Worm (Caenorhabditis elegans) whole organism, late embryonic: ENCODE data around the gene spv-1.
A peak's percentile ranks its signal among the peaks of the same experiment; 100 is the strongest.

Experiments used
- C08G9.2 ChIP-seq: sonication (generic microtip); optimal IDR thresholded peaks from 2 replicates; lab custom pipeline; 2016; ENCODE audit warnings: mild to moderate bottlenecking, missing genetic modification characterization, moderate library complexity, missing compliant biosample characterization
- C38D4.7 ChIP-seq: fragments of 200-800 bp; sonication (Bioruptor generic); optimal IDR thresholded peaks from 2 replicates; lab custom pipeline; 2018; ENCODE audit warnings: mild to moderate bottlenecking, missing genetic modification characterization, moderate library complexity, missing compliant biosample characterization
- Y22D7AL.16 ChIP-seq: sonication (generic microtip); optimal IDR thresholded peaks from 2 replicates; lab custom pipeline; 2016; ENCODE audit warnings: missing genetic modification characterization, missing compliant biosample characterization
- ahr-1 ChIP-seq: sonication (generic microtip); optimal IDR thresholded peaks from 2 replicates; lab custom pipeline; 2016; ENCODE audit warnings: missing genetic modification characterization, missing compliant biosample characterization
- ama-1 ChIP-seq: fragments of 150-350 bp; optimal IDR thresholded peaks from 2 replicates; lab custom pipeline; 2014
- ceh-18 ChIP-seq: sonication (generic microtip); optimal IDR thresholded peaks from 2 replicates; lab custom pipeline; 2016; ENCODE audit warnings: missing genetic modification characterization, missing compliant biosample characterization
- ceh-19 ChIP-seq: fragments of 200-800 bp; sonication (Bioruptor generic); optimal IDR thresholded peaks from 2 replicates; lab custom pipeline; 2018; ENCODE audit warnings: mild to moderate bottlenecking, missing genetic modification characterization, missing compliant biosample characterization
- ceh-2 ChIP-seq: sonication (generic microtip); optimal IDR thresholded peaks from 2 replicates; lab custom pipeline; 2016; ENCODE audit warnings: missing genotype, missing genetic modification characterization, missing compliant biosample characterization
- ceh-22 ChIP-seq: sonication (generic microtip); optimal IDR thresholded peaks from 2 replicates; lab custom pipeline; 2017; ENCODE audit warnings: missing biosample characterization, missing genetic modification characterization
- ceh-31 ChIP-seq: sonication (generic microtip); optimal IDR thresholded peaks from 2 replicates; lab custom pipeline; 2016; ENCODE audit warnings: missing genetic modification characterization, missing compliant biosample characterization
- ceh-45 ChIP-seq: fragments of 200-800 bp; sonication (Bioruptor generic); IDR thresholded peaks from 2 replicates; pipeline ENCODE4 v1.3.6; 2022; ENCODE audit warnings: missing genetic modification reagents, missing genetic modification characterization, missing compliant biosample characterization
- ceh-9 ChIP-seq: sonication (generic microtip); optimal IDR thresholded peaks from 2 replicates; lab custom pipeline; 2016; ENCODE audit warnings: mild to moderate bottlenecking, missing genetic modification characterization, inconsistent platforms, missing compliant biosample characterization
- che-1 ChIP-seq: sonication (generic microtip); optimal IDR thresholded peaks from 2 replicates; lab custom pipeline; 2016; ENCODE audit warnings: mild to moderate bottlenecking, missing genetic modification characterization, missing compliant biosample characterization
- dmd-4 ChIP-seq: sonication (generic microtip); optimal IDR thresholded peaks from 2 replicates; lab custom pipeline; 2016; ENCODE audit warnings: borderline replicate concordance, missing genetic modification characterization, missing compliant biosample characterization
- elt-4 ChIP-seq: sonication (generic microtip); optimal IDR thresholded peaks from 2 replicates; lab custom pipeline; 2016; ENCODE audit warnings: missing genetic modification characterization, missing compliant biosample characterization
- ets-4 ChIP-seq: sonication (generic microtip); optimal IDR thresholded peaks from 2 replicates; lab custom pipeline; 2016; ENCODE audit warnings: missing genetic modification characterization, missing compliant biosample characterization
- eyg-1 ChIP-seq: sonication (generic microtip); optimal IDR thresholded peaks from 2 replicates; lab custom pipeline; 2016; ENCODE audit warnings: missing genotype, missing genetic modification characterization, missing compliant biosample characterization
- fkh-10 ChIP-seq: fragments of 150-350 bp; optimal IDR thresholded peaks from 2 replicates; lab custom pipeline; 2014; ENCODE audit warnings: missing biosample characterization, missing genetic modification reagents, missing genetic modification characterization
- fkh-6 ChIP-seq: sonication (generic microtip); optimal IDR thresholded peaks from 2 replicates; lab custom pipeline; 2016; ENCODE audit warnings: missing genetic modification characterization, missing compliant biosample characterization
- hlh-13 ChIP-seq: fragments of 200-800 bp; sonication (Bioruptor generic); optimal IDR thresholded peaks from 2 replicates; lab custom pipeline; 2018; ENCODE audit warnings: mild to moderate bottlenecking, missing genetic modification characterization, missing compliant biosample characterization
- hlh-15 ChIP-seq: sonication (generic microtip); optimal IDR thresholded peaks from 2 replicates; lab custom pipeline; 2016; ENCODE audit warnings: missing genetic modification characterization, missing compliant biosample characterization
- hlh-30 ChIP-seq: sonication (generic microtip); optimal IDR thresholded peaks from 2 replicates; lab custom pipeline; 2017; ENCODE audit warnings: antibody characterized with exemption, missing genetic modification characterization, missing compliant biosample characterization; ENCODE audit not compliant: insufficient read depth
- hlh-6 ChIP-seq: sonication (generic microtip); optimal IDR thresholded peaks from 2 replicates; lab custom pipeline; 2016; ENCODE audit warnings: missing genotype, missing genetic modification characterization, missing compliant biosample characterization
- lin-11 ChIP-seq: fragments of 200-800 bp; sonication (Bioruptor generic); optimal IDR thresholded peaks from 2 replicates; lab custom pipeline; 2018; ENCODE audit warnings: mild to moderate bottlenecking, missing genetic modification characterization, missing compliant biosample characterization
- madf-2 ChIP-seq: sonication (generic microtip); optimal IDR thresholded peaks from 2 replicates; lab custom pipeline; 2017; ENCODE audit warnings: missing genetic modification characterization, missing compliant biosample characterization
- nfya-1 ChIP-seq: sonication (generic microtip); optimal IDR thresholded peaks from 2 replicates; lab custom pipeline; 2017; ENCODE audit warnings: missing genetic modification characterization, mild to moderate bottlenecking, missing compliant biosample characterization, antibody characterized with exemption, moderate library complexity
- nhr-232 ChIP-seq: sonication (generic microtip); optimal IDR thresholded peaks from 2 replicates; lab custom pipeline; 2016; ENCODE audit warnings: missing genetic modification characterization, missing compliant biosample characterization
- npax-4 ChIP-seq: sonication (generic microtip); optimal IDR thresholded peaks from 2 replicates; lab custom pipeline; 2016; ENCODE audit warnings: missing genetic modification characterization, missing compliant biosample characterization
- pha-2 ChIP-seq: sonication (generic microtip); optimal IDR thresholded peaks from 2 replicates; lab custom pipeline; 2017; ENCODE audit warnings: mild to moderate bottlenecking, missing genetic modification characterization, missing compliant biosample characterization
- ref-2 ChIP-seq: sonication (generic microtip); optimal IDR thresholded peaks from 2 replicates; lab custom pipeline; 2016; ENCODE audit warnings: missing genetic modification characterization, missing compliant biosample characterization
- sdc-2 ChIP-seq: sonication (generic microtip); optimal IDR thresholded peaks from 2 replicates; lab custom pipeline; 2016; ENCODE audit warnings: missing genotype, missing genetic modification characterization, missing compliant biosample characterization
- sox-2 ChIP-seq: fragments of 200-800 bp; sonication (Bioruptor generic); IDR thresholded peaks from 2 replicates; pipeline ENCODE4 v1.3.6; 2022; ENCODE audit warnings: missing genetic modification reagents, missing genetic modification characterization, missing compliant biosample characterization
- sox-4 ChIP-seq: sonication (generic microtip); optimal IDR thresholded peaks from 2 replicates; lab custom pipeline; 2017; ENCODE audit warnings: mild to moderate bottlenecking, missing genetic modification characterization, inconsistent platforms, missing compliant biosample characterization
- syd-9 ChIP-seq: sonication (generic microtip); optimal IDR thresholded peaks from 2 replicates; lab custom pipeline; 2016; ENCODE audit warnings: mild to moderate bottlenecking, missing genetic modification characterization, moderate library complexity, missing compliant biosample characterization
- tbx-2 ChIP-seq: sonication (generic microtip); optimal IDR thresholded peaks from 2 replicates; lab custom pipeline; 2016; ENCODE audit warnings: missing genetic modification characterization, missing compliant biosample characterization
- unc-86 ChIP-seq: sonication (generic microtip); optimal IDR thresholded peaks from 2 replicates; lab custom pipeline; 2016; ENCODE audit warnings: missing genetic modification characterization, missing compliant biosample characterization
- zip-5 ChIP-seq: sonication (generic microtip); optimal IDR thresholded peaks from 2 replicates; lab custom pipeline; 2016; ENCODE audit warnings: missing genetic modification characterization, missing compliant biosample characterization

Gene spv-1

ce11 chrII:7879266-7879718 is 49.2 kb downstream of the spv-1 start, which contains the start of the genes vha-4 and T01H3.5:
vha-4 (minus strand) TSS chrII:7879316.
T01H3.5 (plus strand) TSS chrII:7879616.
- TF ChIP-seq unc-86 (tag; lab: Kevin White, UChicago) (no peak), ceh-19 (no peak), C08G9.2 (tag; lab: Kevin White, UChicago) (peak; percentile 15), ets-4 (peak; percentile 27), fkh-6 (no peak), tbx-2 (peak; percentile 46), ceh-2 (tag; lab: Kevin White, UChicago) (peak; percentile 18), ceh-31 (peak; percentile 32)

- TF ChIP-seq che-1 (no peak), ceh-22 (tag; lab: Kevin White, UChicago) (no peak), pha-2 (tag; lab: Kevin White, UChicago) (no peak), ets-4 (no peak), ref-2 (no peak), ceh-18 (tag; lab: Kevin White, UChicago) (no peak), tbx-2 (no peak), npax-4 (tag; lab: Kevin White, UChicago) (no peak), lin-11 (tag; lab: Kevin White, UChicago) (no peak), sox-4 (tag; lab: Kevin White, UChicago) (no peak), fkh-10 (GFP tag; lab: Kevin White, UChicago) (no peak), eyg-1 (tag; lab: Kevin White, UChicago) (no peak), hlh-13 (no peak), madf-2 (tag; lab: Kevin White, UChicago) (no peak), ama-1 (lab: Kevin White, UChicago) (no peak), C08G9.2 (tag; lab: Kevin White, UChicago) (no peak), ceh-45 (GFP tag; lab: Robert Waterston, UW) (no peak), elt-4 (tag; lab: Kevin White, UChicago) (no peak), nfya-1 (tag; lab: Kevin White, UChicago) (no peak), sox-2 (no peak)
- TF ChIP-seq, all 69 proteins: peak for 0
Observed at ce11 chrII:7877744-7878468, 50.6 kb downstream of the spv-1 start, which contains the start of gene T01H3.2. T01H3.2 (minus strand) TSS chrII:7877994.

ce11 chrII:7873843-7874372 is 54.6 kb downstream of the spv-1 start, which contains the start of gene T01H3.3:
T01H3.3 (minus strand) TSS chrII:7873893.
- TF ChIP-seq ama-1 (lab: Kevin White, UChicago) (no peak), C38D4.7 (GFP tag; lab: Kevin White, UChicago) (no peak), hlh-15 (tag; lab: Kevin White, UChicago) (no peak), syd-9 (tag; lab: Kevin White, UChicago) (no peak), hlh-30 (tag; lab: Kevin White, UChicago) (no peak), unc-86 (tag; lab: Kevin White, UChicago) (no peak), sdc-2 (tag; lab: Kevin White, UChicago) (no peak), ceh-9 (tag; lab: Kevin White, UChicago) (no peak), Y22D7AL.16 (tag; lab: Kevin White, UChicago) (no peak)

- peak; percentile 24 for TF ChIP-seq nfya-1 (tag; lab: Kevin White, UChicago)
- TF ChIP-seq dmd-4 (tag; lab: Kevin White, UChicago), result no peak
- no peak for TF ChIP-seq fkh-6
- TF ChIP-seq ceh-18 (tag; lab: Kevin White, UChicago), result peak; percentile 14
- no peak for TF ChIP-seq zip-5 (tag; lab: Kevin White, UChicago)
- TF ChIP-seq C38D4.7 (GFP tag; lab: Kevin White, UChicago), result no peak
- no peak for TF ChIP-seq hlh-6 (tag; lab: Kevin White, UChicago)
- TF ChIP-seq ceh-45 (GFP tag; lab: Robert Waterston, UW), result no peak
- TF ChIP-seq tbx-2, result peak; percentile 8
- TF ChIP-seq fkh-10 (GFP tag; lab: Kevin White, UChicago), result no peak
- TF ChIP-seq nhr-232, result no peak
- TF ChIP-seq lin-11 (tag; lab: Kevin White, UChicago), result no peak
- no peak for TF ChIP-seq ahr-1 (tag; lab: Kevin White, UChicago)
Observed at ce11 chrII:7870632-7871031, 57.9 kb downstream of the spv-1 start.
